Worm (Caenorhabditis elegans): ENCODE results near the gene T04C12.11.

T04C12.11 gene

DNA sequence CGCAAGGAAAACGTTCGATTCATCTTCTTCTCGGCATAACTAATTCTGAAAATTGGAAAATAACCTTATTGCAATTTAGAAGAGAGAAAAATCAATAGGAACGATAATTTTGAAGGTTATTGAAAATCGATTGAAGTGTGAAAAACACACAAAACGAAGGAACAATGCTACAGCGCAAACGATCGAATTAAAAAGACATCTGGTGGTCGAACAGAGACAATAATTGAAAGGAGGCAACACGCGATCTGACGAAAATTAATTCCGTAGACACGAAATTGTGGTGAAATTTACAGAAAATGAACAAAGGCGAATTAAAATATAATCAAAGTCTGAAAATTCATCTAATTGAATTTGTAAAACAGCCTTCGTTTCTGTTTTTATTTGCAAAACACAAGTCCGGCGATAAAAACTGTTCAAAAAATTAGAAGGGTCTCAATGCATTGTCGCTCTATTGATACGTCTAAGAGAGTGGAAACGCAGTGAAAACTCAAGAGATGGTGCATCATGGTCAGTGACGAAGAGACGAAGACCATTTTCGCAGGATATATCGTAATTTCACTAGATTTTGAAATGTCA, 20.6 kb downstream of the T04C12.11 start, which contains the start of gene pak-2 (continued):
- no peak for TF ChIP-seq ceh-28 (tag; optimal IDR thresholded peaks at IDR 0.05)
- peak; percentile 71 for TF ChIP-seq nhr-11 (tag; optimal IDR thresholded peaks at IDR 0.05)
- no peak for TF ChIP-seq daf-8 (GFP tag; IDR thresholded peaks at IDR 0.05)
- peak; percentile 38 to 83 for TF ChIP-seq lsy-2 (tag; optimal IDR thresholded peaks at IDR 0.05)
- no peak for TF ChIP-seq aly-2 (tag; optimal IDR thresholded peaks at IDR 0.05)
- TF ChIP-seq unc-62 (GFP tag; optimal IDR thresholded peaks at IDR 0.05 in 1 of 2), result peak in 1 of 2 experiments; percentile 52
- no peak for TF ChIP-seq unc-62 (tag; optimal IDR thresholded peaks at IDR 0.05)
- TF ChIP-seq ztf-11 (tag; optimal IDR thresholded peaks at IDR 0.05), result no peak
- TF ChIP-seq dmd-8 (GFP tag; IDR thresholded peaks at IDR 0.05), result no peak
- peak in 1 of 2 experiments; percentile 58 for TF ChIP-seq mdl-1 (tag; optimal IDR thresholded peaks at IDR 0.05)
- no peak for TF ChIP-seq daf-16 (GFP tag; optimal IDR thresholded peaks at IDR 0.05)
- TF ChIP-seq daf-16 (tag; optimal IDR thresholded peaks at IDR 0.05), result peak; percentile 39
- TF ChIP-seq duxl-1 (tag; optimal IDR thresholded peaks at IDR 0.05; ENCODE audit: poor library complexity), result peak; percentile 28
- no peak for TF ChIP-seq ztf-7 (tag; optimal IDR thresholded peaks at IDR 0.05)
- TF ChIP-seq php-3 (GFP tag; IDR thresholded peaks at IDR 0.05), result no peak
- no peak for TF ChIP-seq ZK546.5 (tag; optimal IDR thresholded peaks at IDR 0.05)
- TF ChIP-seq mdt-29 (GFP tag; IDR thresholded peaks at IDR 0.05), result no peak
- no peak for TF ChIP-seq spr-1 (tag; optimal IDR thresholded peaks at IDR 0.05)
- no peak for TF ChIP-seq sdz-12 (GFP tag; optimal IDR thresholded peaks at IDR 0.05)
- no peak for TF ChIP-seq madf-9 (GFP tag; conservative IDR thresholded peaks at IDR 0.05)
- TF ChIP-seq set-16 (GFP tag; IDR thresholded peaks at IDR 0.05), result no peak
- 0 out of 2 replicates have a peak, but pooled peaks have one; percentile 44 for TF ChIP-seq daf-19 (GFP tag; conservative IDR thresholded peaks at IDR 0.05)
- TF ChIP-seq Y75B8A.6 (GFP tag; IDR thresholded peaks at IDR 0.05), result no peak
- no peak for TF ChIP-seq nhr-42 (GFP tag; IDR thresholded peaks at IDR 0.05)
- TF ChIP-seq dmd-6 (GFP tag; IDR thresholded peaks at IDR 0.05), result peak; percentile 35; the same call in 1 of the 2 replicates
- peak; percentile 72 for TF ChIP-seq hlh-11 (tag; optimal IDR thresholded peaks at IDR 0.05)
- TF ChIP-seq F10B5.3 (tag; optimal IDR thresholded peaks at IDR 0.05), result no peak
- peak; percentile 90 for TF ChIP-seq fkh-10 (GFP tag; optimal IDR thresholded peaks at IDR 0.05)
- TF ChIP-seq nhr-77 (tag; optimal IDR thresholded peaks at IDR 0.05), result peak; percentile 83
- peak; percentile 82 for TF ChIP-seq T20F7.1 (GFP tag; optimal IDR thresholded peaks at IDR 0.05)
- TF ChIP-seq nhr-25 (tag; optimal IDR thresholded peaks at IDR 0.05; ENCODE audit: borderline replicate concordance, insufficient read depth), result peak; percentile 62
- TF ChIP-seq nhr-102 (tag; optimal IDR thresholded peaks at IDR 0.05), result no peak
- TF ChIP-seq jun-1 (tag; optimal IDR thresholded peaks at IDR 0.05), result no peak
- peak; percentile 63 for TF ChIP-seq hmg-1.1 (GFP tag; IDR thresholded peaks at IDR 0.05)
- peak; percentile 81 for TF ChIP-seq mxl-3 (GFP tag; optimal IDR thresholded peaks at IDR 0.05)
- TF ChIP-seq ceh-82 (tag; optimal IDR thresholded peaks at IDR 0.05), result no peak
- no peak for TF ChIP-seq snpc-4 (tag; optimal IDR thresholded peaks at IDR 0.05)
- 0 out of 2 replicates have a peak, but pooled peaks have one; percentile 11 for TF ChIP-seq ceh-44 (GFP tag; IDR thresholded peaks at IDR 0.05)
- no peak for TF ChIP-seq aha-1 (tag)
- TF ChIP-seq dpl-1 (GFP tag; optimal IDR thresholded peaks at IDR 0.05), result peak; percentile 65
- TF ChIP-seq lin-29 (GFP tag; IDR thresholded peaks at IDR 0.05), result no peak
- TF ChIP-seq hif-1 (tag; optimal IDR thresholded peaks at IDR 0.05), result peak in 1 of 2 experiments; percentile 93
- TF ChIP-seq zfp-2 (tag; optimal IDR thresholded peaks at IDR 0.05), result no peak
- TF ChIP-seq zfp-3 (GFP tag; conservative IDR thresholded peaks at IDR 0.05), result no peak
- TF ChIP-seq R02D3.7 (tag; optimal IDR thresholded peaks at IDR 0.05), result no peak
- no peak for TF ChIP-seq madf-5 (GFP tag; IDR thresholded peaks at IDR 0.05)
- TF ChIP-seq unc-130 (GFP tag; optimal IDR thresholded peaks at IDR 0.05), result peak; percentile 91
- TF ChIP-seq dmd-9 (GFP tag; IDR thresholded peaks at IDR 0.05), result 0 out of 2 replicates have a peak, but pooled peaks have one; percentile 49
- no peak for TF ChIP-seq T26A8.4 (GFP tag; IDR thresholded peaks at IDR 0.05)
- 0 out of 2 replicates have a peak, but pooled peaks have one; percentile 8 for TF ChIP-seq pha-4 (GFP tag; IDR thresholded peaks at IDR 0.05)
- TF ChIP-seq pha-4 (tag; optimal IDR thresholded peaks at IDR 0.05), result no peak

All from whole organism, L4 larva.